Fruit fly (Drosophila melanogaster) whole organism, wandering third instar larva: Measurements from ENCODE around the gene CG11367.

Experiments used
- CG32264 ChIP-seq: fragments of 200-800 bp; sonication (Bioruptor generic); optimal IDR thresholded peaks from 2 replicates; lab custom pipeline; 2016; ENCODE audit warnings: missing biosample characterization, missing genetic modification characterization
- CG9705 ChIP-seq: fragments of 200-800 bp; sonication (Bioruptor generic); optimal IDR thresholded peaks from 2 replicates; lab custom pipeline; 2018; ENCODE audit warnings: missing biosample characterization, mild to moderate bottlenecking, missing genetic modification characterization
- Dfd ChIP-seq: fragments of >200 bp; optimal IDR thresholded peaks from 2 replicates; lab custom pipeline; 2017; ENCODE audit warnings: missing biosample characterization, missing genetic modification characterization
- Hr83 ChIP-seq: fragments of 200-300 bp; sonication (Bioruptor generic); optimal IDR thresholded peaks from 2 replicates; lab custom pipeline; 2016; ENCODE audit warnings: missing biosample characterization, mild to moderate bottlenecking, missing genetic modification characterization, moderate library complexity; ENCODE audit not compliant: poor library complexity, severe bottlenecking
- Rel ChIP-seq, 2 experiments: fragments of 200-800 bp; sonication (Bioruptor generic) in 1 of 2; optimal IDR thresholded peaks; 2 replicates in 1 of 2; 3 replicates in 1 of 2; lab custom pipeline; 2016 to 2019; ENCODE audit warnings: mild to moderate bottlenecking in 2 of 2, missing biosample characterization in 2 of 2, missing genetic modification characterization in 2 of 2, moderate library complexity in 1 of 2
- brk ChIP-seq: fragments of 200-800 bp; sonication (Bioruptor generic); optimal IDR thresholded peaks from 2 replicates; lab custom pipeline; 2016; ENCODE audit warnings: missing biosample characterization, mild to moderate bottlenecking, missing genetic modification characterization
- dsf ChIP-seq: sonication (Bioruptor generic); optimal IDR thresholded peaks from 2 replicates; lab custom pipeline; 2016; ENCODE audit warnings: missing biosample characterization, missing genetic modification characterization, borderline replicate concordance
- foxo ChIP-seq, 2 experiments: fragments of 200-800 bp; sonication (Bioruptor generic); optimal IDR thresholded peaks; 2 replicates in 1 of 2; 3 replicates in 1 of 2; lab custom pipeline; 2016 to 2017; ENCODE audit warnings: missing biosample characterization in 2 of 2, missing genetic modification characterization in 2 of 2
- lola ChIP-seq: fragments of >200 bp; optimal IDR thresholded peaks from 2 replicates; lab custom pipeline; 2017; ENCODE audit warnings: missing biosample characterization, missing genetic modification characterization
- psq ChIP-seq: fragments of 200-800 bp; sonication (Bioruptor generic); optimal IDR thresholded peaks from 3 replicates; lab custom pipeline; 2017; ENCODE audit warnings: missing biosample characterization, mild to moderate bottlenecking, missing genetic modification characterization, moderate library complexity
- sv ChIP-seq: fragments of 200-800 bp; sonication (Bioruptor generic); optimal IDR thresholded peaks from 3 replicates; lab custom pipeline; 2016; ENCODE audit warnings: missing biosample characterization, missing genetic modification characterization
- usp ChIP-seq: fragments of >200 bp; optimal IDR thresholded peaks from 2 replicates; lab custom pipeline; 2017; ENCODE audit warnings: missing biosample characterization, missing genetic modification characterization

DNA sequence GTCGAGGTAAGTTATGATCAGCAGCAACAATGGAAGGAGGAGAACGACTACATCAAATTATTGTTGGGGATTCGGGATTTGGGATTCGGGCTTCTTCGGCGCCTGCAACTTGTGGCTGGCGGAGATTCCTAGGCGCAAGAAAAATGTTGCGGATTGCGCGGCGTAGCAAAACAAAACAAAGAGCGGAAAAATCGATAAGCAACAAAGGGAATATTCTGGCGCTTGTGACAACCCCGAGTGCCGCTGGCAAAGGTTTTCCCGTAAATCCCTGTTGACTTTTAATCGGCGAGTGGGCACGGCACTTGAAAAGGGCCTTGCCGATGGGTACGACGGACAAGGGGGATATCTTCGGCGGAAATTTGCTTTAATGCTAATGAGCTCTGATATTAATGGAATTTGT, 22.1 kb downstream of the CG11367 start:
- TF ChIP-seq psq (no peak), dsf (GFP tag; lab: Kevin White, UChicago) (no peak), Rel (GFP tag; optimal IDR thresholded peaks at IDR 0.05; lab: Kevin White, UChicago) (no peak), Rel (tag; optimal IDR thresholded peaks at IDR 0.05; lab: Kevin White, UChicago) (no peak), brk (GFP tag; lab: Kevin White, UChicago) (no peak), lola (GFP tag; lab: Kevin White, UChicago) (no peak), usp (GFP tag; lab: Kevin White, UChicago) (no peak), Hr83 (GFP tag; lab: Kevin White, UChicago) (no peak), CG9705 (GFP tag; lab: Kevin White, UChicago) (no peak), sv (GFP tag; lab: Kevin White, UChicago) (no peak), foxo (GFP tag; optimal IDR thresholded peaks at IDR 0.05; lab: Kevin White, UChicago) (no peak), CG32264 (GFP tag; lab: Kevin White, UChicago) (no peak), Dfd (GFP tag; lab: Kevin White, UChicago) (no peak)
